Fruit fly (Drosophila melanogaster) whole organism, embryonic: ENCODE measurements around the gene CG44261.

Source experiments
- Awh ChIP-seq: fragments of 200-800 bp; sonication (Bioruptor generic); IDR thresholded peaks from 2 replicates; pipeline ENCODE4, ENCODE4 v1.3.6; 2022; ENCODE audit warnings: missing biosample characterization, missing genetic modification characterization
- Blimp-1 ChIP-seq: fragments of 200-800 bp; sonication (Bioruptor generic); optimal IDR thresholded peaks from 3 replicates; lab custom pipeline; 2018; ENCODE audit warnings: missing biosample characterization, missing genetic modification characterization, mild to moderate bottlenecking, moderate library complexity, missing genetic modification reagents
- CG10462 ChIP-seq: fragments of 200-800 bp; sonication (Bioruptor generic); optimal IDR thresholded peaks from 2 replicates; lab custom pipeline; 2016; ENCODE audit warnings: missing biosample characterization, missing genetic modification characterization
- CG10543 ChIP-seq: fragments of 200-800 bp; sonication (Bioruptor generic); optimal IDR thresholded peaks from 3 replicates; lab custom pipeline; 2017; ENCODE audit warnings: missing biosample characterization, mild to moderate bottlenecking, missing genetic modification characterization, moderate library complexity
- CG11504 ChIP-seq: fragments of 200-800 bp; sonication (Bioruptor generic); optimal IDR thresholded peaks from 3 replicates; lab custom pipeline; 2019; ENCODE audit warnings: missing biosample characterization, mild to moderate bottlenecking, missing genetic modification characterization, moderate library complexity
- CG13775 ChIP-seq: fragments of 200-800 bp; sonication (Bioruptor generic); optimal IDR thresholded peaks from 3 replicates; lab custom pipeline; 2017; ENCODE audit warnings: missing biosample characterization, mild to moderate bottlenecking, missing genetic modification characterization
- CG14667 ChIP-seq: fragments of 200-800 bp; sonication (Bioruptor generic); IDR thresholded peaks from 2 replicates; pipeline ENCODE4 v1.3.6; 2022; ENCODE audit warnings: missing biosample characterization, missing genetic modification characterization
- CG16779 ChIP-seq: fragments of 200-800 bp; sonication (Bioruptor generic); IDR thresholded peaks from 2 replicates; pipeline ENCODE4 v1.3.6; 2022; ENCODE audit warnings: missing biosample characterization, missing genetic modification characterization
- CG2875 ChIP-seq: fragments of 200-800 bp; sonication (Bioruptor generic); optimal IDR thresholded peaks from 2 replicates; lab custom pipeline; 2017; ENCODE audit warnings: missing biosample characterization, mild to moderate bottlenecking, missing genetic modification characterization, missing genetic modification reagents
- CG3407 ChIP-seq: fragments of 200-800 bp; sonication (Bioruptor generic); optimal IDR thresholded peaks from 2 replicates; lab custom pipeline; 2018; ENCODE audit warnings: missing biosample characterization, mild to moderate bottlenecking, missing genetic modification characterization
- CG43689 ChIP-seq: fragments of 200-800 bp; sonication (Bioruptor generic); IDR thresholded peaks from 2 replicates; pipeline ENCODE4 v1.3.6; 2022; ENCODE audit warnings: missing biosample characterization, missing genetic modification characterization
- CG6175 ChIP-seq: fragments of 200-800 bp; sonication (Bioruptor generic); IDR thresholded peaks from 3 replicates; pipeline ENCODE4 v1.3.6; 2022; ENCODE audit warnings: missing biosample characterization, missing genetic modification characterization
- CG7839 ChIP-seq: fragments of 200-800 bp; sonication (Bioruptor generic); optimal IDR thresholded peaks from 3 replicates; lab custom pipeline; 2018; ENCODE audit warnings: missing biosample characterization, mild to moderate bottlenecking, missing genetic modification characterization, moderate library complexity
- CG8359 ChIP-seq: fragments of 200-800 bp; sonication (Bioruptor generic); optimal IDR thresholded peaks from 2 replicates; lab custom pipeline; 2017; ENCODE audit warnings: missing biosample characterization, mild to moderate bottlenecking, missing genetic modification characterization, borderline replicate concordance
- CG8478 ChIP-seq: fragments of >200 bp; optimal IDR thresholded peaks from 2 replicates; lab custom pipeline; 2018
- CG8765 ChIP-seq: fragments of 200-800 bp; sonication (Bioruptor generic); IDR thresholded peaks from 2 replicates; pipeline ENCODE4 v1.3.6; 2022; ENCODE audit warnings: missing biosample characterization, missing genetic modification characterization
- CTCF ChIP-seq: fragments of 200-800 bp; sonication (Bioruptor generic); optimal IDR thresholded peaks from 2 replicates; lab custom pipeline; 2017; ENCODE audit warnings: missing biosample characterization, mild to moderate bottlenecking, missing genetic modification characterization, moderate library complexity
- Dip2 ChIP-seq: fragments of 200-800 bp; sonication (Bioruptor generic); IDR thresholded peaks from 2 replicates; pipeline ENCODE4 v1.3.6; 2022; ENCODE audit warnings: missing biosample characterization, missing genetic modification characterization
- HHEX ChIP-seq: fragments of 200-800 bp; sonication (Bioruptor generic); optimal IDR thresholded peaks from 3 replicates; lab custom pipeline; 2017; ENCODE audit warnings: missing biosample characterization, mild to moderate bottlenecking, missing genetic modification characterization, missing genetic modification reagents
- Hand ChIP-seq: fragments of 200-800 bp; sonication (Bioruptor generic); optimal IDR thresholded peaks from 2 replicates; lab custom pipeline; 2017; ENCODE audit warnings: mild to moderate bottlenecking, missing biosample characterization, missing genetic modification reagents, missing genetic modification characterization
- MTF-1 ChIP-seq: fragments of 200-800 bp; sonication (Bioruptor generic); optimal IDR thresholded peaks from 2 replicates; lab custom pipeline; 2018; ENCODE audit warnings: missing biosample characterization, mild to moderate bottlenecking, missing genetic modification characterization, borderline replicate concordance
- Mes4 ChIP-seq: fragments of 200-800 bp; sonication (Bioruptor generic); optimal IDR thresholded peaks from 2 replicates; lab custom pipeline; 2016; ENCODE audit warnings: missing biosample characterization, missing genetic modification characterization
- Optix ChIP-seq: fragments of 200-800 bp; sonication (Bioruptor generic); IDR thresholded peaks from 3 replicates; pipeline ENCODE4 v1.3.6; 2022; ENCODE audit warnings: missing biosample characterization, missing genetic modification characterization
- Pdp1 ChIP-seq, 2 experiments: fragments of 200-800 bp; sonication (Bioruptor generic); optimal IDR thresholded peaks; 3 replicates each; lab custom pipeline; 2016; ENCODE audit warnings: missing biosample characterization in 2 of 2, missing genetic modification characterization in 2 of 2, mild to moderate bottlenecking in 1 of 2, moderate library complexity in 1 of 2
- Sin3A ChIP-seq: fragments of >200 bp; optimal IDR thresholded peaks from 2 replicates; lab custom pipeline; 2018
- Stat92E ChIP-seq, 3 experiments: fragments of >200 bp in 2 of 3; fragments of 200-800 bp in 1 of 3; sonication (Bioruptor generic) in 1 of 3; optimal IDR thresholded peaks; 2 replicates each; lab custom pipeline; 2017 to 2019; ENCODE audit warnings: missing biosample characterization in 3 of 3, missing genetic modification characterization in 3 of 3, mild to moderate bottlenecking in 1 of 3, moderate library complexity in 1 of 3
- al ChIP-seq: fragments of 200-800 bp; sonication (Bioruptor generic); IDR thresholded peaks from 2 replicates; pipeline ENCODE4 v1.3.6; 2022; ENCODE audit warnings: missing biosample characterization, missing genetic modification characterization
- amos ChIP-seq: fragments of 200-800 bp; sonication (Bioruptor generic); IDR thresholded peaks from 2 replicates; pipeline ENCODE4 v1.3.6; 2022; ENCODE audit warnings: missing biosample characterization, missing genetic modification characterization; ENCODE audit not compliant: partially characterized antibody
- bigmax ChIP-seq: fragments of 200-800 bp; sonication (Bioruptor generic); optimal IDR thresholded peaks from 2 replicates; lab custom pipeline; 2018; ENCODE audit warnings: missing biosample characterization, mild to moderate bottlenecking, missing genetic modification characterization
- corto ChIP-seq: fragments of 200-800 bp; sonication (Bioruptor generic); optimal IDR thresholded peaks from 2 replicates; lab custom pipeline; 2016; ENCODE audit warnings: missing biosample characterization, mild to moderate bottlenecking, missing genetic modification characterization, moderate library complexity
- fd102C ChIP-seq: fragments of 200-800 bp; sonication (Bioruptor generic); optimal IDR thresholded peaks from 2 replicates; lab custom pipeline; 2018; ENCODE audit warnings: missing biosample characterization, mild to moderate bottlenecking, missing genetic modification characterization, moderate library complexity
- fd3F ChIP-seq: fragments of 200-800 bp; sonication (Bioruptor generic); optimal IDR thresholded peaks from 2 replicates; lab custom pipeline; 2018; ENCODE audit warnings: missing biosample characterization, mild to moderate bottlenecking, missing genetic modification characterization, moderate library complexity
- fd64A ChIP-seq: fragments of 200-800 bp; sonication (Bioruptor generic); optimal IDR thresholded peaks from 3 replicates; lab custom pipeline; 2018; ENCODE audit warnings: missing biosample characterization, mild to moderate bottlenecking, missing genetic modification characterization
- hbn ChIP-seq: fragments of 200-800 bp; sonication (Bioruptor generic); IDR thresholded peaks from 2 replicates; pipeline ENCODE4 v1.3.6; 2022; ENCODE audit warnings: missing biosample characterization, missing genetic modification characterization; ENCODE audit not compliant: partially characterized antibody
- hkb ChIP-seq, 2 experiments: fragments of 200-800 bp in 1 of 2; fragments of >200 bp in 1 of 2; sonication (Bioruptor generic) in 1 of 2; IDR thresholded peaks in 1 of 2; optimal IDR thresholded peaks in 1 of 2; 2 replicates each; pipeline versions ENCODE4 v1.3.6 to Lab custom; 2017 to 2022; ENCODE audit warnings: missing biosample characterization in 1 of 2, missing genetic modification characterization in 1 of 2
- mirr ChIP-seq: fragments of 200-800 bp; sonication (Bioruptor generic); optimal IDR thresholded peaks from 3 replicates; lab custom pipeline; 2018; ENCODE audit warnings: missing biosample characterization, mild to moderate bottlenecking, missing genetic modification characterization
- mld ChIP-seq: fragments of 200-800 bp; sonication (Bioruptor generic); IDR thresholded peaks from 3 replicates; pipeline ENCODE4 v1.3.6; 2022; ENCODE audit warnings: missing biosample characterization, missing genetic modification characterization; ENCODE audit not compliant: partially characterized antibody
- nau ChIP-seq: fragments of 200-800 bp; sonication (Bioruptor generic); optimal IDR thresholded peaks from 3 replicates; lab custom pipeline; 2017; ENCODE audit warnings: missing biosample characterization, mild to moderate bottlenecking, missing genetic modification characterization, missing genetic modification reagents
- nerfin-2 ChIP-seq: fragments of 200-800 bp; sonication (Bioruptor generic); IDR thresholded peaks from 2 replicates; pipeline ENCODE4 v1.3.6; 2022; ENCODE audit warnings: missing biosample characterization, missing genetic modification characterization; ENCODE audit not compliant: partially characterized antibody
- oc ChIP-seq: fragments of 200-800 bp; sonication (Bioruptor generic); optimal IDR thresholded peaks from 2 replicates; lab custom pipeline; 2018; ENCODE audit warnings: missing biosample characterization, mild to moderate bottlenecking, missing genetic modification characterization, moderate library complexity
- otp ChIP-seq: fragments of 200-800 bp; sonication (Bioruptor generic); IDR thresholded peaks from 3 replicates; pipeline ENCODE4, ENCODE4 v1.3.6; 2022; ENCODE audit warnings: missing biosample characterization, missing genetic modification characterization
- run ChIP-seq: fragments of 200-800 bp; sonication (Bioruptor generic); optimal IDR thresholded peaks from 3 replicates; lab custom pipeline; 2018; ENCODE audit warnings: missing biosample characterization, mild to moderate bottlenecking, missing genetic modification characterization
- scrt ChIP-seq: fragments of 200-800 bp; sonication (Bioruptor generic); optimal IDR thresholded peaks from 2 replicates; lab custom pipeline; 2018; ENCODE audit warnings: missing biosample characterization, mild to moderate bottlenecking, missing genetic modification characterization, moderate library complexity
- sob ChIP-seq: fragments of 200-800 bp; sonication (Bioruptor generic); IDR thresholded peaks from 2 replicates; pipeline ENCODE4 v1.3.6; 2022; ENCODE audit warnings: missing biosample characterization, missing genetic modification characterization
- sqz ChIP-seq: fragments of 200-800 bp; sonication (Bioruptor generic); optimal IDR thresholded peaks from 3 replicates; lab custom pipeline; 2018; ENCODE audit warnings: missing biosample characterization, mild to moderate bottlenecking, missing genetic modification characterization
- vfl ChIP-seq: fragments of 200-800 bp; sonication (Bioruptor generic); optimal IDR thresholded peaks from 2 replicates; lab custom pipeline; 2016; ENCODE audit warnings: missing biosample characterization, missing genetic modification characterization
- vvl ChIP-seq: fragments of 200-800 bp; sonication (Bioruptor generic); IDR thresholded peaks from 2 replicates; pipeline ENCODE4 v1.3.6; 2022; ENCODE audit warnings: missing biosample characterization, missing genetic modification characterization
- zen ChIP-seq: fragments of 200-800 bp; sonication (Bioruptor generic); optimal IDR thresholded peaks from 3 replicates; lab custom pipeline; 2018; ENCODE audit warnings: missing biosample characterization, mild to moderate bottlenecking, missing genetic modification characterization, moderate library complexity
- zfh1 ChIP-seq: fragments of 200-800 bp; sonication (Bioruptor generic); IDR thresholded peaks from 3 replicates; pipeline ENCODE4 v1.3.6; 2022; ENCODE audit warnings: missing biosample characterization, missing genetic modification characterization

CG44261 gene

dm6 chr3R:9376789-9377188, 31.2 kb downstream of the CG44261 start:
- TF ChIP-seq hkb (optimal IDR thresholded peaks at IDR 0.05; lab: Kevin White, UChicago) = peak; percentile 11
- TF ChIP-seq hkb (GFP tag; IDR thresholded peaks at IDR 0.05; lab: Robert Waterston, UW) = no peak
- TF ChIP-seq CG10543 (GFP tag; lab: Kevin White, UChicago) = no peak
- TF ChIP-seq CG8359 (GFP tag; lab: Kevin White, UChicago) = no peak
- TF ChIP-seq oc (tag; lab: Kevin White, UChicago) = peak; percentile 46
- peak; percentile 66 for TF ChIP-seq run (tag; lab: Kevin White, UChicago)
- no peak for TF ChIP-seq nau
- TF ChIP-seq CG2875 (GFP tag; lab: Kevin White, UChicago) = no peak
- TF ChIP-seq CG8765 (GFP tag; lab: Robert Waterston, UW) = no peak
- TF ChIP-seq HHEX (GFP tag; lab: Kevin White, UChicago) = no peak
- TF ChIP-seq CG16779 (GFP tag; lab: Robert Waterston, UW) = no peak
- TF ChIP-seq Pdp1 (GFP tag; optimal IDR thresholded peaks at IDR 0.05; lab: Kevin White, UChicago) = peak in 1 of 2 experiments; percentile 56
- peak; percentile 61; the same call in 1 of the 2 replicates for TF ChIP-seq vvl (GFP tag; lab: Robert Waterston, UW)
- TF ChIP-seq vfl (GFP tag; lab: Kevin White, UChicago) = no peak
- TF ChIP-seq Optix (GFP tag; lab: Robert Waterston, UW) = no peak
- no peak for TF ChIP-seq CG3407 (GFP tag; lab: Kevin White, UChicago)
- no peak for TF ChIP-seq Hand
- TF ChIP-seq, all 482 proteins: peak for 5

- no peak for TF ChIP-seq Dip2 (GFP tag; lab: Robert Waterston, UW)
- TF ChIP-seq CG6175 (GFP tag; lab: Robert Waterston, UW) = no peak
- TF ChIP-seq fd64A (GFP tag; lab: Kevin White, UChicago) = no peak
- TF ChIP-seq fd3F (GFP tag; lab: Kevin White, UChicago) = peak; percentile 65
- TF ChIP-seq amos (GFP tag; lab: Robert Waterston, UW) = no peak
- TF ChIP-seq CTCF = no peak
- TF ChIP-seq CG2875 (GFP tag; lab: Kevin White, UChicago) = no peak
- TF ChIP-seq CG43689 (GFP tag; lab: Robert Waterston, UW) = peak; percentile 48; the same call in 1 of the 2 replicates
- TF ChIP-seq zfh1 = peak; percentile 35; the same call in 1 of the 3 replicates
- TF ChIP-seq Stat92E (GFP tag; optimal IDR thresholded peaks at IDR 0.05; lab: Kevin White, UChicago) = no peak
- no peak for TF ChIP-seq mirr (GFP tag; lab: Kevin White, UChicago)
- peak; percentile 74 for TF ChIP-seq sob
- no peak for TF ChIP-seq Mes4 (GFP tag; lab: Kevin White, UChicago)
- TF ChIP-seq otp (GFP tag; lab: Robert Waterston, UW) = no peak
- TF ChIP-seq CG10462 (GFP tag; lab: Kevin White, UChicago) = no peak
- no peak for TF ChIP-seq CG8478 (lab: Kevin White, UChicago)
- TF ChIP-seq mld (GFP tag; lab: Robert Waterston, UW) = no peak
- TF ChIP-seq al = peak; percentile 52; the same call in 1 of the 2 replicates
- TF ChIP-seq CG8359 (GFP tag; lab: Kevin White, UChicago) = no peak
- no peak for TF ChIP-seq sqz
- peak; percentile 44 for TF ChIP-seq scrt (GFP tag; lab: Kevin White, UChicago)
- TF ChIP-seq CG7839 (tag; lab: Kevin White, UChicago) = peak; percentile 60
- peak; percentile 72 for TF ChIP-seq CG11504 (tag; lab: Kevin White, UChicago)
- no peak for TF ChIP-seq hbn (GFP tag; lab: Robert Waterston, UW)
- TF ChIP-seq bigmax = no peak
- no peak for TF ChIP-seq Awh (GFP tag; lab: Robert Waterston, UW)
- TF ChIP-seq CG14667 (GFP tag; lab: Robert Waterston, UW) = 0 out of 2 replicates have a peak, but pooled peaks have one; percentile 39
- TF ChIP-seq fd102C = no peak
- TF ChIP-seq zen = no peak
- no peak for TF ChIP-seq corto
- no peak for TF ChIP-seq Sin3A (lab: Kevin White, UChicago)
- peak; percentile 8 for TF ChIP-seq CG13775 (GFP tag; lab: Kevin White, UChicago)
- peak; percentile 33 for TF ChIP-seq Blimp-1 (GFP tag; lab: Kevin White, UChicago)
- no peak for TF ChIP-seq MTF-1 (GFP tag; lab: Kevin White, UChicago)
- no peak for TF ChIP-seq nerfin-2 (GFP tag; lab: Robert Waterston, UW)
These were observed 37.6 kb downstream of the CG44261 start for dm6 chr3R:9370413-9370812.
